Worm (Caenorhabditis elegans): ENCODE data around the gene T19D12.5.

DNA sequence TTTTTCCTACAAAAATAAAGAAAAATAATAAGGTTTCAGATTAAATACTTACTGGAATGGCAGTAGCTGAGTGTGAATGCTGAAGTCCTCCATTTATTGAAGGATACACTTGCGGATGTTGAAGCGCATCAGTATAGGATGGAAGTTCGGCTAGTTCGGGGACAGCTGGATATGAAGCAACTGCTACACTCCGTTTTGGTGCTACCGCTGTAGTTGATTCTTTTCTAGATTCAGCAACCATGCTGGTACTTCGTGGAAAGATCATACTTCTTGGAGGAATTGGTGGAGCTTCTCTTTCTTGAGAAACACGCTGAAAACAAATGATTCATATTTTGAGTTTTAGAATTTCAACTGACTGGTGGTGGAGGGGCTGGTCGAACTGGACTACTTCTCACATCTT lies 27.4 kb downstream of the T19D12.5 start:
- no peak for TF ChIP-seq nhr-77 (tag; optimal IDR thresholded peaks at IDR 0.05)
- TF ChIP-seq fkh-10 (GFP tag; optimal IDR thresholded peaks at IDR 0.05): no peak
- no peak for TF ChIP-seq fkh-4 (tag; optimal IDR thresholded peaks at IDR 0.05; ENCODE audit: borderline replicate concordance)
- no peak for TF ChIP-seq pag-3 (tag; optimal IDR thresholded peaks at IDR 0.05; ENCODE audit: borderline replicate concordance, insufficient read depth)
- no peak for TF ChIP-seq nhr-90 (tag; optimal IDR thresholded peaks at IDR 0.05; ENCODE audit: poor library complexity)

All from whole organism, L1 larva.